Worm (Caenorhabditis elegans) whole organism, L1 larva: Measurements from ENCODE around the gene Y38H6C.25.

Source experiments
- aha-1 ChIP-seq: fragments of 150-350 bp; optimal IDR thresholded peaks from 2 replicates; lab custom pipeline; 2014; ENCODE audit warnings: missing biosample characterization, missing genetic modification characterization
- ama-1 ChIP-seq: fragments of 150-350 bp; optimal IDR thresholded peaks from 2 replicates; lab custom pipeline; 2014
- efl-1 ChIP-seq, 4 experiments: fragments of 150-350 bp; optimal IDR thresholded peaks in 3 of 4; peaks in 1 of 4; 1 replicate in 1 of 4; 2 replicates in 3 of 4; lab custom pipeline; 2014; ENCODE audit warnings: missing biosample characterization in 2 of 4, missing genetic modification characterization in 2 of 4, missing genetic modification reagents in 2 of 4
- elt-2 ChIP-seq: sonication (generic microtip); optimal IDR thresholded peaks from 2 replicates; lab custom pipeline; 2016; ENCODE audit warnings: missing genetic modification characterization, mild to moderate bottlenecking, inconsistent platforms, missing compliant biosample characterization, missing genetic modification reagents
- irx-1 ChIP-seq: sonication (generic microtip); optimal IDR thresholded peaks from 2 replicates; lab custom pipeline; 2016; ENCODE audit warnings: missing genetic modification characterization, missing compliant biosample characterization
- mep-1 ChIP-seq: fragments of 150-350 bp; optimal IDR thresholded peaks from 2 replicates; lab custom pipeline; 2014; ENCODE audit warnings: missing biosample characterization, missing genetic modification characterization
- nhr-28 ChIP-seq: fragments of 150-350 bp; optimal IDR thresholded peaks from 2 replicates; lab custom pipeline; 2014; ENCODE audit warnings: missing biosample characterization, missing genetic modification characterization
- pqm-1 ChIP-seq: sonication (generic microtip); optimal IDR thresholded peaks from 3 replicates; lab custom pipeline; 2017; ENCODE audit warnings: missing biosample characterization, missing genetic modification characterization
- sptf-1 ChIP-seq: fragments of 150-350 bp; optimal IDR thresholded peaks from 2 replicates; lab custom pipeline; 2014; ENCODE audit warnings: missing biosample characterization, missing genetic modification characterization
- sup-37 ChIP-seq: fragments of 200-800 bp; sonication (Bioruptor generic); optimal IDR thresholded peaks from 2 replicates; lab custom pipeline; 2018; ENCODE audit warnings: mild to moderate bottlenecking, missing genetic modification characterization, missing compliant biosample characterization
- vab-15 ChIP-seq: sonication (generic microtip); optimal IDR thresholded peaks from 2 replicates; lab custom pipeline; 2017; ENCODE audit warnings: missing genotype, mild to moderate bottlenecking, missing genetic modification characterization, missing compliant biosample characterization

- no peak for TF ChIP-seq mep-1 (tag; lab: Kevin White, UChicago)
- no peak for TF ChIP-seq pqm-1
- TF ChIP-seq nhr-28 (tag; lab: Kevin White, UChicago) = no peak
- no peak for TF ChIP-seq efl-1 (optimal IDR thresholded peaks at IDR 0.05; lab: Kevin White, UChicago)
- TF ChIP-seq efl-1 (GFP tag; optimal IDR thresholded peaks at IDR 0.05 in 1 of 2; lab: Kevin White, UChicago) = no peak
- no peak for TF ChIP-seq sup-37
- no peak for TF ChIP-seq irx-1 (tag; lab: Kevin White, UChicago)
- no peak for TF ChIP-seq ama-1
- TF ChIP-seq sptf-1 (tag; lab: Kevin White, UChicago) = no peak
- TF ChIP-seq aha-1 (tag; lab: Kevin White, UChicago) = no peak
- no peak for TF ChIP-seq vab-15 (tag; lab: Kevin White, UChicago)
- TF ChIP-seq elt-2 (tag; lab: Kevin White, UChicago) = no peak
Measured at ce11 chrV:20504997-20505396, 14.0 kb upstream of the Y38H6C.25 start, which contains the start of gene Y38H6C.4.
